Fruit fly (Drosophila melanogaster) whole organism, embryonic: ENCODE data around the gene alphaKap4.

Experiments used
- ATbp ChIP-seq: fragments of 200-800 bp; sonication (Bioruptor generic); optimal IDR thresholded peaks from 2 replicates; lab custom pipeline; 2017; ENCODE audit warnings: missing biosample characterization, mild to moderate bottlenecking, missing genetic modification characterization, missing genetic modification reagents
- Atf6 ChIP-seq: fragments of 200-800 bp; sonication (Bioruptor generic); IDR thresholded peaks from 2 replicates; pipeline ENCODE4 v1.3.6; 2022; ENCODE audit warnings: missing biosample characterization, missing genetic modification characterization
- Awh ChIP-seq: fragments of 200-800 bp; sonication (Bioruptor generic); IDR thresholded peaks from 2 replicates; pipeline ENCODE4, ENCODE4 v1.3.6; 2022; ENCODE audit warnings: missing biosample characterization, missing genetic modification characterization
- Bdp1 ChIP-seq: fragments of 200-800 bp; sonication (Bioruptor generic); optimal IDR thresholded peaks from 3 replicates; lab custom pipeline; 2016; ENCODE audit warnings: missing biosample characterization, missing genetic modification characterization
- CG10366 ChIP-seq: fragments of 200-800 bp; sonication (Bioruptor generic); IDR thresholded peaks from 2 replicates; pipeline ENCODE4 v1.3.6; 2022; ENCODE audit warnings: missing biosample characterization, missing genetic modification characterization
- CG10543 ChIP-seq: fragments of 200-800 bp; sonication (Bioruptor generic); optimal IDR thresholded peaks from 3 replicates; lab custom pipeline; 2017; ENCODE audit warnings: missing biosample characterization, mild to moderate bottlenecking, missing genetic modification characterization, moderate library complexity
- CG11247 ChIP-seq: fragments of 200-800 bp; sonication (Bioruptor generic); IDR thresholded peaks from 2 replicates; pipeline ENCODE4 v1.3.6; 2022; ENCODE audit warnings: missing biosample characterization, missing genetic modification characterization
- CG11504 ChIP-seq: fragments of 200-800 bp; sonication (Bioruptor generic); optimal IDR thresholded peaks from 3 replicates; lab custom pipeline; 2019; ENCODE audit warnings: missing biosample characterization, mild to moderate bottlenecking, missing genetic modification characterization, moderate library complexity
- CG12071 ChIP-seq: fragments of 200-800 bp; sonication (Bioruptor generic); optimal IDR thresholded peaks from 3 replicates; lab custom pipeline; 2018; ENCODE audit warnings: missing biosample characterization, mild to moderate bottlenecking, missing genetic modification characterization
- CG12744 ChIP-seq: fragments of 200-800 bp; sonication (Bioruptor generic); optimal IDR thresholded peaks from 2 replicates; lab custom pipeline; 2016; ENCODE audit warnings: missing biosample characterization, missing genetic modification characterization
- CG14050 ChIP-seq: fragments of 200-800 bp; sonication (Bioruptor generic); IDR thresholded peaks from 3 replicates; pipeline ENCODE4 v1.3.6; 2022; ENCODE audit warnings: missing biosample characterization, missing genetic modification characterization
- CG14860 ChIP-seq: fragments of 200-800 bp; sonication (Bioruptor generic); IDR thresholded peaks from 3 replicates; pipeline ENCODE4 v1.3.6; 2022; ENCODE audit warnings: missing biosample characterization, missing genetic modification characterization; ENCODE audit not compliant: partially characterized antibody
- CG15269 ChIP-seq: fragments of 200-800 bp; sonication (Bioruptor generic); optimal IDR thresholded peaks from 2 replicates; lab custom pipeline; 2018; ENCODE audit warnings: missing biosample characterization, mild to moderate bottlenecking, missing genetic modification characterization, moderate library complexity
- CG15601 ChIP-seq: fragments of 200-800 bp; sonication (Bioruptor generic); optimal IDR thresholded peaks from 3 replicates; lab custom pipeline; 2019; ENCODE audit warnings: missing biosample characterization, mild to moderate bottlenecking, missing genetic modification characterization, moderate library complexity
- CG1647 ChIP-seq: fragments of 200-800 bp; sonication (Bioruptor generic); optimal IDR thresholded peaks from 3 replicates; lab custom pipeline; 2016; ENCODE audit warnings: missing biosample characterization, missing genetic modification characterization
- CG18599 ChIP-seq: fragments of 200-800 bp; sonication (Bioruptor generic); optimal IDR thresholded peaks from 3 replicates; lab custom pipeline; 2017; ENCODE audit warnings: missing biosample characterization, missing genetic modification characterization, mild to moderate bottlenecking, moderate library complexity, missing genetic modification reagents
- CG18764 ChIP-seq: fragments of 200-800 bp; sonication (Bioruptor generic); optimal IDR thresholded peaks from 3 replicates; lab custom pipeline; 2016; ENCODE audit warnings: missing biosample characterization, missing genetic modification characterization
- CG2120 ChIP-seq: fragments of 200-800 bp; sonication (Bioruptor generic); optimal IDR thresholded peaks from 3 replicates; lab custom pipeline; 2016; ENCODE audit warnings: missing biosample characterization, missing genetic modification characterization
- CG2129 ChIP-seq: fragments of 200-800 bp; sonication (Bioruptor generic); IDR thresholded peaks from 2 replicates; pipeline ENCODE4 v1.3.6; 2022; ENCODE audit warnings: missing biosample characterization, missing genetic modification characterization; ENCODE audit not compliant: partially characterized antibody
- CG6689 ChIP-seq: fragments of 200-800 bp; sonication (Bioruptor generic); IDR thresholded peaks from 2 replicates; pipeline ENCODE4 v1.3.6; 2022; ENCODE audit warnings: missing biosample characterization, missing genetic modification characterization
- CG8089 ChIP-seq: fragments of 200-800 bp; sonication (Bioruptor generic); optimal IDR thresholded peaks from 3 replicates; lab custom pipeline; 2016; ENCODE audit warnings: missing biosample characterization, missing genetic modification characterization
- CG8359 ChIP-seq: fragments of 200-800 bp; sonication (Bioruptor generic); optimal IDR thresholded peaks from 2 replicates; lab custom pipeline; 2017; ENCODE audit warnings: missing biosample characterization, mild to moderate bottlenecking, missing genetic modification characterization, borderline replicate concordance
- CG8924 ChIP-seq: fragments of 200-800 bp; optimal IDR thresholded peaks from 3 replicates; lab custom pipeline; 2019; ENCODE audit warnings: missing biosample characterization, mild to moderate bottlenecking, missing genetic modification characterization, moderate library complexity
- Chrac-16 ChIP-seq: fragments of 200-800 bp; sonication (Bioruptor generic); optimal IDR thresholded peaks from 3 replicates; lab custom pipeline; 2016; ENCODE audit warnings: missing biosample characterization, missing genetic modification characterization
- Lhr ChIP-seq: fragments of 200-800 bp; sonication (Bioruptor generic); optimal IDR thresholded peaks from 3 replicates; lab custom pipeline; 2017; ENCODE audit warnings: mild to moderate bottlenecking, missing biosample characterization, missing genetic modification reagents, missing genetic modification characterization
- MTF-1 ChIP-seq: fragments of 200-800 bp; sonication (Bioruptor generic); optimal IDR thresholded peaks from 2 replicates; lab custom pipeline; 2018; ENCODE audit warnings: missing biosample characterization, mild to moderate bottlenecking, missing genetic modification characterization, borderline replicate concordance
- Mrtf ChIP-seq: fragments of 200-800 bp; sonication (Bioruptor generic); IDR thresholded peaks from 3 replicates; pipeline ENCODE4 v1.3.6; 2022; ENCODE audit warnings: missing biosample characterization, missing genetic modification characterization
- Optix ChIP-seq: fragments of 200-800 bp; sonication (Bioruptor generic); IDR thresholded peaks from 3 replicates; pipeline ENCODE4 v1.3.6; 2022; ENCODE audit warnings: missing biosample characterization, missing genetic modification characterization
- Pdp1 ChIP-seq, 2 experiments: fragments of 200-800 bp; sonication (Bioruptor generic); optimal IDR thresholded peaks; 3 replicates each; lab custom pipeline; 2016; ENCODE audit warnings: missing biosample characterization in 2 of 2, missing genetic modification characterization in 2 of 2, mild to moderate bottlenecking in 1 of 2, moderate library complexity in 1 of 2
- Rfx ChIP-seq: fragments of 200-800 bp; sonication (Bioruptor generic); IDR thresholded peaks from 2 replicates; pipeline ENCODE4 v1.3.6; 2022; ENCODE audit warnings: missing biosample characterization, missing genetic modification characterization
- Sox102F ChIP-seq: fragments of 200-800 bp; sonication (Bioruptor generic); optimal IDR thresholded peaks from 2 replicates; lab custom pipeline; 2018; ENCODE audit warnings: missing biosample characterization, mild to moderate bottlenecking, missing genetic modification characterization, moderate library complexity
- Tbp ChIP-seq: fragments of >200 bp; optimal IDR thresholded peaks from 2 replicates; lab custom pipeline; 2018; ENCODE audit warnings: missing biosample characterization, missing genetic modification characterization
- ara ChIP-seq: fragments of 200-800 bp; sonication (Bioruptor generic); IDR thresholded peaks from 2 replicates; pipeline ENCODE4 v1.3.6; 2022; ENCODE audit warnings: missing biosample characterization, missing genetic modification characterization
- crol ChIP-seq: fragments of 200-800 bp; sonication (Bioruptor generic); IDR thresholded peaks from 2 replicates; pipeline ENCODE4 v1.3.6; 2022; ENCODE audit warnings: missing biosample characterization, missing genetic modification characterization
- dimm ChIP-seq: fragments of 200-800 bp; sonication (Bioruptor generic); IDR thresholded peaks from 2 replicates; pipeline ENCODE4 v1.3.6; 2022; ENCODE audit warnings: missing biosample characterization, missing genetic modification characterization
- dmrt99B ChIP-seq: fragments of 200-800 bp; sonication (Bioruptor generic); optimal IDR thresholded peaks from 2 replicates; lab custom pipeline; 2018; ENCODE audit warnings: missing biosample characterization, mild to moderate bottlenecking, missing genetic modification characterization, moderate library complexity
- grau ChIP-seq: fragments of 200-800 bp; optimal IDR thresholded peaks from 3 replicates; lab custom pipeline; 2019; ENCODE audit warnings: missing biosample characterization, mild to moderate bottlenecking, missing genetic modification characterization, moderate library complexity
- kah ChIP-seq: fragments of 200-800 bp; sonication (Bioruptor generic); optimal IDR thresholded peaks from 2 replicates; lab custom pipeline; 2018; ENCODE audit warnings: missing biosample characterization, mild to moderate bottlenecking, missing genetic modification characterization
- klu ChIP-seq: fragments of 200-800 bp; sonication (Bioruptor generic); IDR thresholded peaks from 2 replicates; pipeline ENCODE4 v1.3.6; 2022; ENCODE audit warnings: missing biosample characterization, missing genetic modification characterization
- nmo ChIP-seq: fragments of 200-800 bp; sonication (Bioruptor generic); optimal IDR thresholded peaks from 2 replicates; lab custom pipeline; 2018; ENCODE audit warnings: missing biosample characterization, mild to moderate bottlenecking, missing genetic modification characterization, moderate library complexity
- ranshi ChIP-seq: fragments of 200-800 bp; sonication (Bioruptor generic); IDR thresholded peaks from 2 replicates; pipeline ENCODE4 v1.3.6; 2022; ENCODE audit warnings: missing biosample characterization, missing genetic modification characterization
- scrt ChIP-seq: fragments of 200-800 bp; sonication (Bioruptor generic); optimal IDR thresholded peaks from 2 replicates; lab custom pipeline; 2018; ENCODE audit warnings: missing biosample characterization, mild to moderate bottlenecking, missing genetic modification characterization, moderate library complexity
- shn ChIP-seq: fragments of 200-800 bp; sonication (Bioruptor generic); optimal IDR thresholded peaks from 3 replicates; lab custom pipeline; 2016; ENCODE audit warnings: missing biosample characterization, missing genetic modification characterization
- sisA ChIP-seq: fragments of 200-800 bp; sonication (Bioruptor generic); IDR thresholded peaks from 2 replicates; pipeline ENCODE4 v1.3.6; 2022; ENCODE audit warnings: missing biosample characterization, missing genetic modification characterization
- slbo ChIP-seq: fragments of 200-800 bp; sonication (Bioruptor generic); IDR thresholded peaks from 2 replicates; pipeline ENCODE4 v1.3.6; 2022; ENCODE audit warnings: missing biosample characterization, missing genetic modification characterization
- stc ChIP-seq: fragments of 200-800 bp; sonication (Bioruptor generic); IDR thresholded peaks from 2 replicates; pipeline ENCODE4 v1.3.6; 2022; ENCODE audit warnings: missing biosample characterization, missing genetic modification characterization
- unpg ChIP-seq: fragments of 200-800 bp; sonication (Bioruptor generic); optimal IDR thresholded peaks from 3 replicates; lab custom pipeline; 2018; ENCODE audit warnings: missing biosample characterization, mild to moderate bottlenecking, missing genetic modification characterization, moderate library complexity
- vfl ChIP-seq: fragments of 200-800 bp; sonication (Bioruptor generic); optimal IDR thresholded peaks from 2 replicates; lab custom pipeline; 2016; ENCODE audit warnings: missing biosample characterization, missing genetic modification characterization
- wor ChIP-seq: fragments of 200-800 bp; sonication (Bioruptor generic); IDR thresholded peaks from 2 replicates; pipeline ENCODE4 v1.3.6; 2022; ENCODE audit warnings: missing biosample characterization, missing genetic modification characterization

The alphaKap4 gene

DNA sequence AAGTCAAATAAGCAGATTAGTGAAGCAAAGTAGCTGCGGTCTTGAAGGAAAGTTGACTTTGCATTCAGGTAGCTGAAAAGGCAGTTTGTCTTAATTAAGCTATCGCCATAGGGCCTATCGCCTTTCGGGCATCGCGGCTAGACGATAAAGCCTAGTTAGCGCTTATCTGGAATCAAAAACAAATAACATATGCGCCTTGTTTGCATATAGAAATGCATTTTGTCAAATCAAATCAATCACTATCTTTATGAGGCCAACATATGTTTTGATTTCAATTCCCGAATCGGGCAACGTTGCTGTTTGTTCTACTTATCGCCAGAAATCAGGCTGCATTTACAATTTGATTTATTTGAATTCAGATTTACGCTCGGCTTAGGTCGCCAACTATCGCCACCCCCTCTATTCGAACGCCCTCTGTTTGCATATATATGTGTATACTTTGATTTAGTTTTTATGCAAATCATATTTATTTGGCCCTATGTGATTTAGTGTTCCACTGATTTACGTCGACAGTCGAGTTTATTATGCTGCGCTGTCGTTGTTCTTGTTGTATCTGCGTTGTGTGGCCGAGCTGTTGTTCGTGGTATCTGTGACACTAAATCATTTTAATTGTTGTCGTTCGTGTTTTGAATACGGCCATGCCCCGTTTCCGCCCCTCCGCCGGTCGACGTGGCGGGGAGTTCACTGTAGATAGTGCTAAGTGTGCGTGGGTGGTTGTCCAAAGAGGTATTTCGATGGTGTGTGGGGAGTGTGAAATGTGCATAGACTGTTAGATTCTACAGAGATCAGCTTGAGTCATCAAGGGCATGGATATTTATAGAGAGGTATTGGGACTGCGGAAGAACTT is 36.0 kb downstream of the alphaKap4 start (continued):
- peak; percentile 26 for TF ChIP-seq Lhr (GFP tag; lab: Kevin White, UChicago)
- peak; percentile 75; the same call in 1 of the 2 replicates for TF ChIP-seq ara (GFP tag; lab: Robert Waterston, UW)
- TF ChIP-seq Pdp1 (GFP tag; optimal IDR thresholded peaks at IDR 0.05; lab: Kevin White, UChicago): peak in 1 of 2 experiments; percentile 42
- TF ChIP-seq CG6689 (GFP tag; lab: Robert Waterston, UW): peak; percentile 17; the same call in 1 of the 2 replicates
- TF ChIP-seq stc (GFP tag; lab: Robert Waterston, UW): no peak; the same call in 1 of the 2 replicates
- no peak for TF ChIP-seq Tbp (GFP tag; lab: Kevin White, UChicago)
- no peak for TF ChIP-seq klu (GFP tag; lab: Robert Waterston, UW)
- peak; percentile 23 for TF ChIP-seq scrt (GFP tag; lab: Kevin White, UChicago)
- no peak for TF ChIP-seq Chrac-16
- peak; percentile 29 for TF ChIP-seq CG8924 (tag; lab: Kevin White, UChicago)
- no peak for TF ChIP-seq CG14860 (GFP tag; lab: Robert Waterston, UW)
- TF ChIP-seq dimm: no peak
- TF ChIP-seq Optix: 0 out of 3 replicates have a peak, but pooled peaks have one; percentile 30
- TF ChIP-seq ATbp (GFP tag; lab: Kevin White, UChicago): peak; percentile 86
- TF ChIP-seq CG2129: no peak
- TF ChIP-seq CG10543 (GFP tag; lab: Kevin White, UChicago): peak; percentile 27
- TF ChIP-seq CG11504 (tag; lab: Kevin White, UChicago): peak; percentile 39
- TF ChIP-seq CG15269 (tag; lab: Kevin White, UChicago): peak; percentile 44
- peak; percentile 25 for TF ChIP-seq dmrt99B (tag; lab: Kevin White, UChicago)
- peak; percentile 95 for TF ChIP-seq Awh (GFP tag; lab: Robert Waterston, UW)
- no peak for TF ChIP-seq Atf6 (GFP tag; lab: Robert Waterston, UW)
- TF ChIP-seq CG10366: no peak
- TF ChIP-seq CG12744 (GFP tag; lab: Kevin White, UChicago): no peak
- no peak for TF ChIP-seq CG14050 (GFP tag; lab: Robert Waterston, UW)
- peak; percentile 4 for TF ChIP-seq nmo (GFP tag; lab: Kevin White, UChicago)
- no peak for TF ChIP-seq CG11247 (GFP tag; lab: Robert Waterston, UW)
- TF ChIP-seq Mrtf (GFP tag; lab: Robert Waterston, UW): no peak
- no peak for TF ChIP-seq CG12071 (GFP tag; lab: Kevin White, UChicago)
- TF ChIP-seq Sox102F (GFP tag; lab: Kevin White, UChicago): peak; percentile 24
- peak; percentile 42 for TF ChIP-seq CG18764 (GFP tag; lab: Kevin White, UChicago)
- peak; percentile 64 for TF ChIP-seq MTF-1 (GFP tag; lab: Kevin White, UChicago)
- no peak for TF ChIP-seq Rfx (GFP tag; lab: Robert Waterston, UW)
- TF ChIP-seq shn: no peak
- peak; percentile 34; the same call in 1 of the 2 replicates for TF ChIP-seq crol
- TF ChIP-seq CG18599 (GFP tag; lab: Kevin White, UChicago): peak; percentile 35
- TF ChIP-seq Bdp1 (GFP tag; lab: Kevin White, UChicago): peak; percentile 50
- TF ChIP-seq CG8089 (GFP tag; lab: Kevin White, UChicago): peak; percentile 50
- TF ChIP-seq CG1647 (GFP tag; lab: Kevin White, UChicago): no peak
- peak; percentile 87 for TF ChIP-seq grau (tag; lab: Kevin White, UChicago)
- TF ChIP-seq vfl (GFP tag; lab: Kevin White, UChicago): no peak
- no peak for TF ChIP-seq ranshi
- TF ChIP-seq wor (GFP tag; lab: Robert Waterston, UW): 0 out of 2 replicates have a peak, but pooled peaks have one; percentile 25
- TF ChIP-seq sisA: no peak
- peak; percentile 35 for TF ChIP-seq CG8359 (GFP tag; lab: Kevin White, UChicago)
- no peak for TF ChIP-seq CG2120 (GFP tag; lab: Kevin White, UChicago)
- peak; percentile 1 for TF ChIP-seq unpg (GFP tag; lab: Kevin White, UChicago)
- no peak for TF ChIP-seq kah (GFP tag; lab: Kevin White, UChicago)
- TF ChIP-seq CG15601 (tag; lab: Kevin White, UChicago): peak; percentile 84
- no peak for TF ChIP-seq slbo (GFP tag; lab: Robert Waterston, UW)
